Worm (Caenorhabditis elegans): Measurements from ENCODE around the gene gcy-20.

DNA sequence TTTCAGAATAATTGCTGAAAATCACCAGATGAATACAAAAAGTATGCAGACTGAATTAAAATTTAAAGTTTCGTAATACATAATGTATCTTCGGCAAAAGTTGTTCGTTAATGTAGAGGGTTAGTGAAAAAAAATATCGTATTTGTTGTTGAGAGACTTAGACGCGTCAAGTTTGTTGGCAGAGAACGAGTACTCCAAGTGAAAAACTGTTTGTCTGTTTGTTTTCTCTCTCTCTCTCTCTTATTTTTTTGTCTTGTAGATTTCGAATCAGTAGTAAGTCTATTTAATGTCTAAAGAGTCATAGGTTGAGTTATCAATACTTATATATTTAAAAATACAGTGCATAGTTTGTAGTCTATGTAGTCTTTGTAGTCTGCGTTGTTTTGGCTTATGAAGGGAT is 16.0 kb upstream of the gcy-20 start, which contains the start of the genes fbxa-2 and T13F3.8:
- TF ChIP-seq ama-1 (optimal IDR thresholded peaks at IDR 0.05) (no peak), B0310.2 (tag; optimal IDR thresholded peaks at IDR 0.05) (no peak), hmg-4 (GFP tag; optimal IDR thresholded peaks at IDR 0.05) (no peak), pes-1 (GFP tag; IDR thresholded peaks at IDR 0.05) (no peak), tbx-37 (GFP tag; conservative IDR thresholded peaks at IDR 0.05) (no peak), scrt-1 (GFP tag; IDR thresholded peaks at IDR 0.05) (no peak), hmbx-1 (tag; optimal IDR thresholded peaks at IDR 0.05) (no peak), hnd-1 (tag; optimal IDR thresholded peaks at IDR 0.05) (no peak), tra-4 (tag; optimal IDR thresholded peaks at IDR 0.05) (no peak), F13C5.2 (tag; optimal IDR thresholded peaks at IDR 0.05) (no peak), tbx-11 (GFP tag; IDR thresholded peaks at IDR 0.05) (no peak), flt-1 (GFP tag; IDR thresholded peaks at IDR 0.05) (no peak), ceh-13 (GFP tag; optimal IDR thresholded peaks at IDR 0.05) (no peak), sea-1 (GFP tag; conservative IDR thresholded peaks at IDR 0.05) (no peak)

All from whole organism, early embryonic.